Worm (Caenorhabditis elegans): ENCODE results near the gene oac-49.

ce11 chrV:19177804-19178203, 40.0 kb upstream of the oac-49 start:
- no peak for TF ChIP-seq tra-4 (tag; optimal IDR thresholded peaks at IDR 0.05)
- no peak for TF ChIP-seq ama-1 (optimal IDR thresholded peaks at IDR 0.05)
- TF ChIP-seq aly-1 (tag; optimal IDR thresholded peaks at IDR 0.05) = no peak
- TF ChIP-seq hnd-1 (tag; optimal IDR thresholded peaks at IDR 0.05) = no peak
- no peak for TF ChIP-seq B0310.2 (tag; optimal IDR thresholded peaks at IDR 0.05)
- no peak for TF ChIP-seq ets-7 (tag; optimal IDR thresholded peaks at IDR 0.05)
- TF ChIP-seq ceh-36 (tag; optimal IDR thresholded peaks at IDR 0.05) = no peak
- TF ChIP-seq hmbx-1 (tag; optimal IDR thresholded peaks at IDR 0.05) = no peak
- TF ChIP-seq hmg-4 (GFP tag; optimal IDR thresholded peaks at IDR 0.05) = no peak
- TF ChIP-seq tbx-37 (GFP tag; conservative IDR thresholded peaks at IDR 0.05) = no peak
- no peak for TF ChIP-seq pes-1 (GFP tag; IDR thresholded peaks at IDR 0.05)
